Fruit fly (Drosophila melanogaster): Measurements from ENCODE around the gene Ndf.

The Ndf gene

DNA sequence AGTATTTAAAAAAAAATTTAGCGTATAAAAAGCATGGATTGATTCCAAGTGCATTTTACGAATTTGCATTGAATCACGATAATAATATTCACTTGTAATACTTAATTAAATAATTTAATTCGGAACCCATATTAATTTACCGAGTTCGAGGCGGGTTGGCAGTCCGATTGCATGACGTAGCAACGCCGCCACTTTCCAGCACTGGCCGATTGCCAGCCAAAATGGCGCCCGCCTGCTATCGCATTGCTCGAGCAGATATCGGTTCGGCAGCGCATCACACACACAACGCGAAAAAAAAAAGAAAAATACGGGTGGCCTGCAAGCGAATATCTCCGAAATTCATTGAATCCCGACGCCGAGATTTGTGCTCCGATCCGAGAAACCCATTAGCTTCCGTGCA is at the start of gene Ndf (continued):
- TF ChIP-seq CG4730 (GFP tag; IDR thresholded peaks at IDR 0.05) (peak; percentile 51), CG17802 (tag; optimal IDR thresholded peaks at IDR 0.05) (peak; percentile 50), CG10979 (tag; optimal IDR thresholded peaks at IDR 0.05) (peak; percentile 46), tup (GFP tag; optimal IDR thresholded peaks at IDR 0.05) (peak; percentile 62), gfzf (GFP tag; optimal IDR thresholded peaks at IDR 0.05) (no peak), BtbVII (GFP tag; optimal IDR thresholded peaks at IDR 0.05) (peak; percentile 21), ind (GFP tag; optimal IDR thresholded peaks at IDR 0.05) (peak; percentile 66), ato (GFP tag; IDR thresholded peaks at IDR 0.05; ENCODE audit: partially characterized antibody) (peak; percentile 65), D19A (tag; optimal IDR thresholded peaks at IDR 0.05) (peak; percentile 35), HLH3B (GFP tag; IDR thresholded peaks at IDR 0.05) (peak; percentile 61; the same call in 1 of the 2 replicates), CG1792 (GFP tag; optimal IDR thresholded peaks at IDR 0.05) (peak; percentile 44), B-H2 (GFP tag; optimal IDR thresholded peaks at IDR 0.05) (peak; percentile 82), wdn (GFP tag; IDR thresholded peaks at IDR 0.05) (peak; percentile 73), p53 (GFP tag; optimal IDR thresholded peaks at IDR 0.05) (no peak), Meics (GFP tag; optimal IDR thresholded peaks at IDR 0.05) (peak; percentile 63), sc (optimal IDR thresholded peaks at IDR 0.05) (no peak), sc (GFP tag; optimal IDR thresholded peaks at IDR 0.05) (no peak), CG5953 (GFP tag; IDR thresholded peaks at IDR 0.05) (0 out of 2 replicates have a peak, but pooled peaks have one; percentile 9), CG13894 (tag; optimal IDR thresholded peaks at IDR 0.05) (peak; percentile 15), CG13424 (tag; optimal IDR thresholded peaks at IDR 0.05) (peak; percentile 63), seq (GFP tag; IDR thresholded peaks at IDR 0.05) (no peak), Hey (tag; optimal IDR thresholded peaks at IDR 0.05) (no peak), slou (GFP tag; optimal IDR thresholded peaks at IDR 0.05) (peak; percentile 20), CG8478 (optimal IDR thresholded peaks at IDR 0.05) (no peak), pros (GFP tag; optimal IDR thresholded peaks at IDR 0.05) (no peak), CG18599 (GFP tag; optimal IDR thresholded peaks at IDR 0.05) (no peak), usp (GFP tag; optimal IDR thresholded peaks at IDR 0.05) (no peak), CG1529 (GFP tag; optimal IDR thresholded peaks at IDR 0.05) (no peak)

DNA sequence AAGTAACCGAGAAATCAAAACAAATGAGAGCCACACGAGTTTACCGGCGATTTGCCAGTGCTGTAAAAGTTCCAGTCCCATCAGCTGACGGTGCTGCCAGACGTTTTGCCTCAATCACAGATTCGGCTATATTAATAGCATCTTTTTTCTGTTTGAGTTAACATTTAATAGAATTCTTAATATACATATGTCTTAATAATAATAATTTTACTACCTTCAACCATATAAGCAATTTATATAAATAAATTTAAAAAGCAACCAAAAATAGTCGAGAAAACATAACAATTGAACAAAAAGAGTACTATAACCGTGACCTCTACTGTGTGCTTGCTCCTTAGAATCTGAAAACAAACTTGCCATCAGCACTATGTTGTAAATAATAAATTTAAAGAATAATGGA is 49.5 kb upstream of the Ndf start, which contains the start of the genes CG13126 and CG4709:
CG13126 (minus strand) TSS at position 63 of the 400 bp plus-strand sequence.
CG4709 (plus strand) TSS at position 207 of the 400 bp plus-strand sequence.
- no peak for TF ChIP-seq Kr (GFP tag; optimal IDR thresholded peaks at IDR 0.05)
- TF ChIP-seq CG6683 (GFP tag; optimal IDR thresholded peaks at IDR 0.05): peak; percentile 84
- no peak for TF ChIP-seq gt (GFP tag; IDR thresholded peaks at IDR 0.05)
- TF ChIP-seq hth (optimal IDR thresholded peaks at IDR 0.05): no peak
- TF ChIP-seq zfh2 (GFP tag; optimal IDR thresholded peaks at IDR 0.05): peak; percentile 49
- TF ChIP-seq da (GFP tag; optimal IDR thresholded peaks at IDR 0.05): no peak
- peak; percentile 90 for TF ChIP-seq CG15601 (tag; optimal IDR thresholded peaks at IDR 0.05)
- TF ChIP-seq chif (GFP tag; optimal IDR thresholded peaks at IDR 0.05): peak in 1 of 2 experiments; percentile 42
- TF ChIP-seq CG1603 (tag; optimal IDR thresholded peaks at IDR 0.05): peak; percentile 10
- 0 out of 2 replicates have a peak, but pooled peaks have one; percentile 25 for TF ChIP-seq unc-4 (GFP tag; IDR thresholded peaks at IDR 0.05; ENCODE audit: partially characterized antibody)
- peak; percentile 100 for TF ChIP-seq CG11696 (GFP tag; IDR thresholded peaks at IDR 0.05)
- peak; percentile 80 for TF ChIP-seq Ada2b (GFP tag; IDR thresholded peaks at IDR 0.05)
- peak; percentile 36 for TF ChIP-seq CG1792 (GFP tag; optimal IDR thresholded peaks at IDR 0.05)
- peak; percentile 87 for TF ChIP-seq CG33557 (GFP tag; optimal IDR thresholded peaks at IDR 0.05)
- peak; percentile 49; the same call in 1 of the 2 replicates for TF ChIP-seq bowl (GFP tag; IDR thresholded peaks at IDR 0.05)
- TF ChIP-seq aop (GFP tag; IDR thresholded peaks at IDR 0.05): no peak
- TF ChIP-seq Hr39 (optimal IDR thresholded peaks at IDR 0.05): no peak
- peak; percentile 43 for TF ChIP-seq CG9797 (GFP tag; optimal IDR thresholded peaks at IDR 0.05)
- peak; percentile 92 for TF ChIP-seq tin (GFP tag; optimal IDR thresholded peaks at IDR 0.05)
- peak; percentile 91 for TF ChIP-seq Drgx (GFP tag; IDR thresholded peaks at IDR 0.05)
- TF ChIP-seq HmgD (GFP tag; optimal IDR thresholded peaks at IDR 0.05): no peak
- TF ChIP-seq CG12744 (GFP tag; optimal IDR thresholded peaks at IDR 0.05): no peak
- TF ChIP-seq cas (GFP tag; IDR thresholded peaks at IDR 0.05): peak; percentile 72
- peak in 1 of 2 experiments; percentile 25 for TF ChIP-seq tll (GFP tag; optimal IDR thresholded peaks at IDR 0.05)
- TF ChIP-seq dmrt11E (tag; optimal IDR thresholded peaks at IDR 0.05): peak; percentile 94
- peak; percentile 87 for TF ChIP-seq CG13894 (tag; optimal IDR thresholded peaks at IDR 0.05)
- TF ChIP-seq CG8765 (GFP tag; IDR thresholded peaks at IDR 0.05): peak; percentile 74
